Fruit fly (Drosophila melanogaster) whole organism, embryonic: Measurements from ENCODE around the gene ca.

ENCODE experiments used
- CG10267 ChIP-seq: fragments of 200-800 bp; sonication (Bioruptor generic); optimal IDR thresholded peaks from 2 replicates; lab custom pipeline; 2018; ENCODE audit warnings: missing biosample characterization, mild to moderate bottlenecking, missing genetic modification characterization, moderate library complexity
- CG10274 ChIP-seq: fragments of 200-800 bp; sonication (Bioruptor generic); optimal IDR thresholded peaks from 3 replicates; lab custom pipeline; 2017; ENCODE audit warnings: missing biosample characterization, mild to moderate bottlenecking, missing genetic modification characterization
- CG10462 ChIP-seq: fragments of 200-800 bp; sonication (Bioruptor generic); optimal IDR thresholded peaks from 2 replicates; lab custom pipeline; 2016; ENCODE audit warnings: missing biosample characterization, missing genetic modification characterization
- CG11723 ChIP-seq: fragments of 200-800 bp; sonication (Bioruptor generic); optimal IDR thresholded peaks from 2 replicates; lab custom pipeline; 2017; ENCODE audit warnings: missing biosample characterization, mild to moderate bottlenecking, missing genetic modification characterization
- CG13296 ChIP-seq: fragments of 200-800 bp; sonication (Bioruptor generic); optimal IDR thresholded peaks from 3 replicates; lab custom pipeline; 2018; ENCODE audit warnings: missing biosample characterization, mild to moderate bottlenecking, missing genetic modification characterization
- CG1603 ChIP-seq: fragments of 200-800 bp; sonication (Bioruptor generic); optimal IDR thresholded peaks from 2 replicates; lab custom pipeline; 2019; ENCODE audit warnings: missing biosample characterization, mild to moderate bottlenecking, missing genetic modification characterization, moderate library complexity
- CG16813 ChIP-seq: fragments of 200-800 bp; sonication (Bioruptor generic); IDR thresholded peaks from 3 replicates; pipeline ENCODE4 v1.3.6; 2022; ENCODE audit warnings: missing biosample characterization, missing genetic modification characterization; ENCODE audit not compliant: partially characterized antibody
- CG16815 ChIP-seq: fragments of 200-800 bp; sonication (Bioruptor generic); optimal IDR thresholded peaks from 3 replicates; lab custom pipeline; 2017; ENCODE audit warnings: missing biosample characterization, mild to moderate bottlenecking, missing genetic modification characterization
- CG17612 ChIP-seq: fragments of 200-800 bp; sonication (Bioruptor generic); IDR thresholded peaks from 2 replicates; pipeline ENCODE4 v1.3.6; 2022; ENCODE audit warnings: missing biosample characterization, missing genetic modification characterization
- CG18619 ChIP-seq: fragments of 200-800 bp; sonication (Bioruptor generic); optimal IDR thresholded peaks from 3 replicates; lab custom pipeline; 2017; ENCODE audit warnings: missing biosample characterization, mild to moderate bottlenecking, missing genetic modification characterization
- CG2875 ChIP-seq: fragments of 200-800 bp; sonication (Bioruptor generic); optimal IDR thresholded peaks from 2 replicates; lab custom pipeline; 2017; ENCODE audit warnings: missing biosample characterization, mild to moderate bottlenecking, missing genetic modification characterization, missing genetic modification reagents
- CG2889 ChIP-seq: fragments of 200-800 bp; sonication (Bioruptor generic); IDR thresholded peaks from 3 replicates; pipeline ENCODE4 v1.3.6; 2022; ENCODE audit warnings: missing biosample characterization, missing genetic modification characterization
- CG31388 ChIP-seq: fragments of 200-800 bp; sonication (Bioruptor generic); optimal IDR thresholded peaks from 2 replicates; lab custom pipeline; 2016; ENCODE audit warnings: missing biosample characterization, missing genetic modification characterization
- CG32772 ChIP-seq: fragments of 200-800 bp; sonication (Bioruptor generic); IDR thresholded peaks from 2 replicates; pipeline ENCODE4 v1.3.6; 2022; ENCODE audit warnings: missing biosample characterization, missing genetic modification characterization
- CG3726 ChIP-seq: fragments of 200-800 bp; sonication (Bioruptor generic); IDR thresholded peaks from 3 replicates; pipeline ENCODE4, ENCODE4 v1.3.6; 2022; ENCODE audit warnings: missing biosample characterization, missing genetic modification characterization
- CG43689 ChIP-seq: fragments of 200-800 bp; sonication (Bioruptor generic); IDR thresholded peaks from 2 replicates; pipeline ENCODE4 v1.3.6; 2022; ENCODE audit warnings: missing biosample characterization, missing genetic modification characterization
- CG4854 ChIP-seq: fragments of 200-800 bp; sonication (Bioruptor generic); optimal IDR thresholded peaks from 2 replicates; lab custom pipeline; 2016; ENCODE audit warnings: missing biosample characterization, missing genetic modification characterization, inconsistent platforms
- CG6765 ChIP-seq: fragments of 200-800 bp; sonication (Bioruptor generic); optimal IDR thresholded peaks from 3 replicates; lab custom pipeline; 2017; ENCODE audit warnings: missing biosample characterization, mild to moderate bottlenecking, missing genetic modification characterization
- CG6854 ChIP-seq: fragments of 200-800 bp; sonication (Bioruptor generic); optimal IDR thresholded peaks from 3 replicates; lab custom pipeline; 2017; ENCODE audit warnings: missing biosample characterization, mild to moderate bottlenecking, missing genetic modification characterization
- CG8089 ChIP-seq: fragments of 200-800 bp; sonication (Bioruptor generic); optimal IDR thresholded peaks from 3 replicates; lab custom pipeline; 2016; ENCODE audit warnings: missing biosample characterization, missing genetic modification characterization
- D19A ChIP-seq: fragments of 200-800 bp; optimal IDR thresholded peaks from 3 replicates; lab custom pipeline; 2019; ENCODE audit warnings: missing biosample characterization, mild to moderate bottlenecking, missing genetic modification characterization, moderate library complexity
- Doc2 ChIP-seq: fragments of 200-800 bp; sonication (Bioruptor generic); IDR thresholded peaks from 2 replicates; pipeline ENCODE4 v1.3.6; 2022; ENCODE audit warnings: missing biosample characterization, missing genetic modification characterization
- Eip74EF ChIP-seq, 2 experiments: fragments of 200-800 bp in 1 of 2; fragments of >200 bp in 1 of 2; sonication (Bioruptor generic) in 1 of 2; optimal IDR thresholded peaks; 2 replicates each; lab custom pipeline; 2017 to 2019; ENCODE audit warnings: missing biosample characterization in 2 of 2, missing genetic modification characterization in 2 of 2, mild to moderate bottlenecking in 1 of 2, moderate library complexity in 1 of 2
- HLH4C ChIP-seq: fragments of 200-800 bp; sonication (Bioruptor generic); IDR thresholded peaks from 3 replicates; pipeline ENCODE4 v1.3.6; 2022; ENCODE audit warnings: missing biosample characterization, missing genetic modification characterization; ENCODE audit not compliant: partially characterized antibody
- HmgZ ChIP-seq: fragments of 200-800 bp; sonication (Bioruptor generic); optimal IDR thresholded peaks from 2 replicates; lab custom pipeline; 2018; ENCODE audit warnings: missing biosample characterization, mild to moderate bottlenecking, missing genetic modification characterization
- Lim3 ChIP-seq: fragments of 200-800 bp; sonication (Bioruptor generic); IDR thresholded peaks from 2 replicates; pipeline ENCODE4 v1.3.6; 2022; ENCODE audit warnings: missing biosample characterization, missing genetic modification characterization
- NC2β ChIP-seq: fragments of 200-800 bp; sonication (Bioruptor generic); optimal IDR thresholded peaks from 2 replicates; lab custom pipeline; 2016; ENCODE audit warnings: missing biosample characterization, missing genetic modification characterization
- ab ChIP-seq: fragments of 200-800 bp; sonication (Bioruptor generic); optimal IDR thresholded peaks from 2 replicates; lab custom pipeline; 2016; ENCODE audit warnings: missing biosample characterization, missing genetic modification characterization
- al ChIP-seq: fragments of 200-800 bp; sonication (Bioruptor generic); IDR thresholded peaks from 2 replicates; pipeline ENCODE4 v1.3.6; 2022; ENCODE audit warnings: missing biosample characterization, missing genetic modification characterization
- cas ChIP-seq: fragments of 200-800 bp; sonication (Bioruptor generic); IDR thresholded peaks from 2 replicates; pipeline ENCODE4 v1.3.6; 2022; ENCODE audit warnings: missing biosample characterization, missing genetic modification characterization
- caup ChIP-seq: fragments of 200-800 bp; sonication (Bioruptor generic); optimal IDR thresholded peaks from 3 replicates; lab custom pipeline; 2017; ENCODE audit warnings: missing biosample characterization, mild to moderate bottlenecking, missing genetic modification characterization, moderate library complexity; ENCODE audit not compliant: severe bottlenecking
- crp ChIP-seq, 2 experiments: fragments of 200-800 bp; sonication (Bioruptor generic); optimal IDR thresholded peaks; 2 replicates in 1 of 2; 3 replicates in 1 of 2; lab custom pipeline; 2017; ENCODE audit warnings: missing biosample characterization in 2 of 2, missing genetic modification characterization in 2 of 2, mild to moderate bottlenecking in 1 of 2, moderate library complexity in 1 of 2
- disco-r ChIP-seq: fragments of 200-800 bp; sonication (Bioruptor generic); optimal IDR thresholded peaks from 2 replicates; lab custom pipeline; 2016; ENCODE audit warnings: missing biosample characterization, missing genetic modification characterization
- ems ChIP-seq: fragments of 200-800 bp; sonication (Bioruptor generic); optimal IDR thresholded peaks from 3 replicates; lab custom pipeline; 2016; ENCODE audit warnings: missing biosample characterization, missing genetic modification characterization
- fd3F ChIP-seq: fragments of 200-800 bp; sonication (Bioruptor generic); optimal IDR thresholded peaks from 2 replicates; lab custom pipeline; 2018; ENCODE audit warnings: missing biosample characterization, mild to moderate bottlenecking, missing genetic modification characterization, moderate library complexity
- gce ChIP-seq: fragments of 200-800 bp; sonication (Bioruptor generic); IDR thresholded peaks from 3 replicates; pipeline ENCODE4 v1.3.6; 2022; ENCODE audit warnings: missing biosample characterization, missing genetic modification characterization
- gcm2 ChIP-seq: fragments of 200-800 bp; sonication (Bioruptor generic); optimal IDR thresholded peaks from 2 replicates; lab custom pipeline; 2016; ENCODE audit warnings: missing biosample characterization, missing genetic modification characterization
- gem ChIP-seq: fragments of 200-800 bp; sonication (Bioruptor generic); optimal IDR thresholded peaks from 2 replicates; lab custom pipeline; 2019; ENCODE audit warnings: missing biosample characterization, mild to moderate bottlenecking, missing genetic modification characterization, moderate library complexity
- lilli ChIP-seq: fragments of 200-800 bp; sonication (Bioruptor generic); optimal IDR thresholded peaks from 3 replicates; lab custom pipeline; 2016; ENCODE audit warnings: missing biosample characterization, missing genetic modification characterization
- luna ChIP-seq: fragments of 200-800 bp; sonication (Bioruptor generic); optimal IDR thresholded peaks from 2 replicates; lab custom pipeline; 2016; ENCODE audit warnings: missing biosample characterization, missing genetic modification characterization
- nau ChIP-seq: fragments of 200-800 bp; sonication (Bioruptor generic); optimal IDR thresholded peaks from 3 replicates; lab custom pipeline; 2017; ENCODE audit warnings: missing biosample characterization, mild to moderate bottlenecking, missing genetic modification characterization, missing genetic modification reagents
- oc ChIP-seq: fragments of 200-800 bp; sonication (Bioruptor generic); optimal IDR thresholded peaks from 2 replicates; lab custom pipeline; 2018; ENCODE audit warnings: missing biosample characterization, mild to moderate bottlenecking, missing genetic modification characterization, moderate library complexity
- otp ChIP-seq: fragments of 200-800 bp; sonication (Bioruptor generic); IDR thresholded peaks from 3 replicates; pipeline ENCODE4, ENCODE4 v1.3.6; 2022; ENCODE audit warnings: missing biosample characterization, missing genetic modification characterization
- phol ChIP-seq: fragments of 200-800 bp; sonication (Bioruptor generic); optimal IDR thresholded peaks from 3 replicates; lab custom pipeline; 2018; ENCODE audit warnings: missing biosample characterization, mild to moderate bottlenecking, missing genetic modification characterization, moderate library complexity
- sens ChIP-seq: fragments of 200-800 bp; sonication (Bioruptor generic); peaks from one replicate; lab custom pipeline; 2016; ENCODE audit warnings: missing biosample characterization, missing genetic modification characterization
- seq ChIP-seq: fragments of 200-800 bp; sonication (Bioruptor generic); IDR thresholded peaks from 2 replicates; pipeline ENCODE4 v1.3.6; 2022; ENCODE audit warnings: missing biosample characterization, missing genetic modification characterization
- shn ChIP-seq: fragments of 200-800 bp; sonication (Bioruptor generic); optimal IDR thresholded peaks from 3 replicates; lab custom pipeline; 2016; ENCODE audit warnings: missing biosample characterization, missing genetic modification characterization
- unpg ChIP-seq: fragments of 200-800 bp; sonication (Bioruptor generic); optimal IDR thresholded peaks from 3 replicates; lab custom pipeline; 2018; ENCODE audit warnings: missing biosample characterization, mild to moderate bottlenecking, missing genetic modification characterization, moderate library complexity
- usp ChIP-seq: fragments of >200 bp; optimal IDR thresholded peaks from 2 replicates; lab custom pipeline; 2017; ENCODE audit warnings: missing biosample characterization, missing genetic modification characterization
- vnd ChIP-seq: fragments of 200-800 bp; sonication (Bioruptor generic); IDR thresholded peaks from 3 replicates; pipeline ENCODE4 v1.3.6; 2022; ENCODE audit warnings: missing biosample characterization, missing genetic modification characterization; ENCODE audit not compliant: partially characterized antibody

ca gene

DNA sequence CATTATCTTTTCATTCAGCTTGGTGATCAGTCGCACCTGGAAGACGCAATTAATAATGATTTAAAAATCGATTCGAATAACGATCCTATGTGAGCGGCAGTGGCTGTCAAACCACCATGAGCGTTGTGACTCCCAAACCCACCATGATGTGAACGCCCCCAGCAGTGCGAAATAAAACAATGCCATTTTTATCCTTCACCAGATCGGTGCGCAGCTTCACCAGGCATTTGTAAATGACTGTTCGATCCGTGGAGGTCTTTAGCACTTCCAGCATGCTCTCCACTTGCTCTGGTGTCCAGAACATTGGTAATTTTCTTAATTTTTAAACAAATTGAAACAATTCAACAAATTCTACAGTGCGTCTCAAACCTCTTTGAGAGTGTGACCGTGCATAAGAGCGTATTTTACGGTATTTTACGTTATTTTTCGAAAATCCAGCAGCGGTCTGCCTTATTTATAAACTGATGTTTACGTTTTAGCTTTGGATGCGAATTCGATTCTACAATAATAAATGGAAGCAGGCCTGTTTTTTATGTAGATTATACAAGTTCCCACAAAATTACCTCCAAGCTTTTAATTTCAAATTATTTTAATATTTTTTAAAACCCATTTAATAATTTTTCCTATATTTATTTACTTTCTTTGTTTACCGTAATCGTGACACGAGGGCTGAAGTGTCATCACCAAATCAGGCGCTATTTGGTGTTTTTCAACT is 7.5 kb upstream of the ca start, which contains the start of the genes Rnb and Drice (continued):
- TF ChIP-seq HmgZ (tag; lab: Kevin White, UChicago) (no peak), Eip74EF (GFP tag; optimal IDR thresholded peaks at IDR 0.05; lab: Kevin White, UChicago) (no peak), lilli (GFP tag; lab: Kevin White, UChicago) (peak; percentile 48), ab (GFP tag; lab: Kevin White, UChicago) (no peak), al (GFP tag; lab: Robert Waterston, UW) (peak; percentile 40; the same call in 1 of the 2 replicates), disco-r (GFP tag; lab: Kevin White, UChicago) (no peak), CG1603 (tag; lab: Kevin White, UChicago) (no peak), unpg (GFP tag; lab: Kevin White, UChicago) (no peak), Lim3 (GFP tag; lab: Robert Waterston, UW) (no peak), CG3726 (GFP tag; lab: Robert Waterston, UW) (no peak), usp (GFP tag; lab: Kevin White, UChicago) (no peak), HLH4C (peak; percentile 55), seq (GFP tag; lab: Robert Waterston, UW) (no peak), fd3F (GFP tag; lab: Kevin White, UChicago) (peak; percentile 28), gcm2 (GFP tag; lab: Kevin White, UChicago) (no peak), CG2875 (GFP tag; lab: Kevin White, UChicago) (no peak), caup (GFP tag; lab: Kevin White, UChicago) (peak; percentile 17), luna (GFP tag; lab: Kevin White, UChicago) (no peak), phol (tag; lab: Kevin White, UChicago) (peak; percentile 51), oc (no peak), CG10462 (GFP tag; lab: Kevin White, UChicago) (peak; percentile 32), CG18619 (GFP tag; lab: Kevin White, UChicago) (no peak), CG16815 (GFP tag; lab: Kevin White, UChicago) (no peak), CG10274 (GFP tag; lab: Kevin White, UChicago) (no peak), cas (GFP tag; lab: Robert Waterston, UW) (no peak), CG32772 (GFP tag; lab: Robert Waterston, UW) (0 out of 2 replicates have a peak, but pooled peaks have one; percentile 25), CG6854 (GFP tag; lab: Kevin White, UChicago) (peak; percentile 50), nau (GFP tag; lab: Kevin White, UChicago) (no peak), CG4854 (GFP tag; lab: Kevin White, UChicago) (no peak), otp (GFP tag; lab: Robert Waterston, UW) (no peak), sens (peak; percentile 79), D19A (tag; lab: Kevin White, UChicago) (no peak), CG31388 (no peak), ems (GFP tag; lab: Kevin White, UChicago) (no peak), CG8089 (GFP tag; lab: Kevin White, UChicago) (no peak), gce (GFP tag; lab: Robert Waterston, UW) (0 out of 3 replicates have a peak, but pooled peaks have one; percentile 51), CG13296 (no peak), shn (no peak), CG17612 (no peak), NC2β (GFP tag; lab: Kevin White, UChicago) (no peak), CG16813 (peak; percentile 71), CG43689 (GFP tag; lab: Robert Waterston, UW) (no peak), gem (tag; lab: Kevin White, UChicago) (no peak), CG10267 (tag; lab: Kevin White, UChicago) (peak; percentile 57), CG2889 (GFP tag; lab: Robert Waterston, UW) (no peak), Doc2 (GFP tag; lab: Robert Waterston, UW) (no peak), crp (GFP tag; optimal IDR thresholded peaks at IDR 0.05; lab: Kevin White, UChicago) (peak in 1 of 2 experiments; percentile 2), CG6765 (GFP tag; lab: Kevin White, UChicago) (no peak), CG11723 (no peak), vnd (GFP tag; lab: Robert Waterston, UW) (peak; percentile 63)
